Fruit fly (Drosophila melanogaster): Measurements from ENCODE around the gene CG46306.
A peak's percentile ranks its signal among the peaks of the same experiment; 100 is the strongest.

Gene CG46306

dm6 chrX:16854746-16855145 is 19.4 kb upstream of the CG46306 start (continued):
- TF ChIP-seq Awh (GFP tag; IDR thresholded peaks at IDR 0.05) (peak; percentile 15; the same call in 1 of the 2 replicates), disco-r (GFP tag; optimal IDR thresholded peaks at IDR 0.05) (no peak), stc (GFP tag; IDR thresholded peaks at IDR 0.05) (peak; percentile 52), CG11695 (GFP tag; IDR thresholded peaks at IDR 0.05) (peak; percentile 77), CG2875 (GFP tag; optimal IDR thresholded peaks at IDR 0.05) (peak; percentile 26), CG12299 (tag; optimal IDR thresholded peaks at IDR 0.05) (no peak), CG6175 (GFP tag; IDR thresholded peaks at IDR 0.05) (no peak), C15 (GFP tag; IDR thresholded peaks at IDR 0.05) (no peak), tap (tag; optimal IDR thresholded peaks at IDR 0.05) (peak; percentile 21), CG6654 (GFP tag; optimal IDR thresholded peaks at IDR 0.05) (peak; percentile 6), CG32767 (GFP tag; IDR thresholded peaks at IDR 0.05) (no peak), CG14050 (GFP tag; IDR thresholded peaks at IDR 0.05) (no peak), gro (GFP tag; optimal IDR thresholded peaks at IDR 0.05) (no peak), CG10366 (GFP tag; IDR thresholded peaks at IDR 0.05) (peak; percentile 23; the same call in 1 of the 2 replicates), row (GFP tag; IDR thresholded peaks at IDR 0.05) (peak; percentile 49; the same call in 2 of the 3 replicates), D19A (tag; optimal IDR thresholded peaks at IDR 0.05) (no peak), Xrp1 (GFP tag; IDR thresholded peaks at IDR 0.05) (peak; percentile 43; the same call in 1 of the 2 replicates), CG10979 (tag; optimal IDR thresholded peaks at IDR 0.05) (peak; percentile 68), CG5245 (GFP tag; optimal IDR thresholded peaks at IDR 0.05) (peak; percentile 10), Bteb2 (GFP tag; optimal IDR thresholded peaks at IDR 0.05) (peak; percentile 7), sd (tag; optimal IDR thresholded peaks at IDR 0.05) (no peak), CG13296 (GFP tag; optimal IDR thresholded peaks at IDR 0.05) (peak; percentile 62), ttk (GFP tag; IDR thresholded peaks at IDR 0.05) (peak; percentile 47; the same call in 1 of the 2 replicates), CG11723 (GFP tag; optimal IDR thresholded peaks at IDR 0.05) (peak; percentile 23), Dip3 (GFP tag; optimal IDR thresholded peaks at IDR 0.05) (peak; percentile 2), CG7271 (tag; optimal IDR thresholded peaks at IDR 0.05) (no peak), gcm2 (GFP tag; optimal IDR thresholded peaks at IDR 0.05) (no peak), Side (GFP tag; optimal IDR thresholded peaks at IDR 0.05) (no peak), Neu2 (GFP tag; optimal IDR thresholded peaks at IDR 0.05; ENCODE audit: borderline replicate concordance) (no peak), Vsx1 (GFP tag; optimal IDR thresholded peaks at IDR 0.05) (peak; percentile 31), CG18476 (GFP tag; optimal IDR thresholded peaks at IDR 0.05) (no peak), CG1647 (GFP tag; optimal IDR thresholded peaks at IDR 0.05) (no peak), nerfin-1 (tag; optimal IDR thresholded peaks at IDR 0.05) (peak; percentile 47), gsb (GFP tag; IDR thresholded peaks at IDR 0.05) (no peak), CG15696 (tag; optimal IDR thresholded peaks at IDR 0.05) (no peak), ranshi (GFP tag; IDR thresholded peaks at IDR 0.05) (0 out of 2 replicates have a peak, but pooled peaks have one; percentile 10), wek (GFP tag; optimal IDR thresholded peaks at IDR 0.05) (no peak), cg (GFP tag; optimal IDR thresholded peaks at IDR 0.05) (no peak), Ptx1 (GFP tag; IDR thresholded peaks at IDR 0.05) (peak; percentile 65; the same call in 1 of the 2 replicates), Antp (GFP tag; optimal IDR thresholded peaks at IDR 0.05) (no peak), chn (GFP tag; optimal IDR thresholded peaks at IDR 0.05) (no peak), CG13424 (tag; optimal IDR thresholded peaks at IDR 0.05) (peak; percentile 70), twi (tag; optimal IDR thresholded peaks at IDR 0.05) (no peak), az2 (GFP tag; optimal IDR thresholded peaks at IDR 0.05) (peak; percentile 35), Rx (GFP tag; IDR thresholded peaks at IDR 0.05) (no peak), CG10543 (GFP tag; optimal IDR thresholded peaks at IDR 0.05) (no peak), CG1529 (GFP tag; optimal IDR thresholded peaks at IDR 0.05) (peak; percentile 43), CG9797 (GFP tag; optimal IDR thresholded peaks at IDR 0.05) (no peak), CG11696 (GFP tag; IDR thresholded peaks at IDR 0.05) (peak; percentile 59), knrl (GFP tag; IDR thresholded peaks at IDR 0.05; ENCODE audit: partially characterized antibody) (no peak), CoRest (tag; optimal IDR thresholded peaks at IDR 0.05) (peak; percentile 71), Adf1 (GFP tag; IDR thresholded peaks at IDR 0.05) (no peak)

Measured in whole organism, embryonic.